Fruit fly (Drosophila melanogaster) whole organism, embryonic: ENCODE measurements around the gene CG13248.
A peak's percentile ranks its signal among the peaks of the same experiment; 100 is the strongest.

Source experiments
- Abd-B ChIP-seq: fragments of 200-800 bp; sonication (Bioruptor generic); optimal IDR thresholded peaks from 2 replicates; lab custom pipeline; 2018; ENCODE audit warnings: missing biosample characterization, mild to moderate bottlenecking, missing genetic modification characterization, moderate library complexity
- Asciz ChIP-seq: fragments of 200-800 bp; sonication (Bioruptor generic); optimal IDR thresholded peaks from 2 replicates; lab custom pipeline; 2017; ENCODE audit warnings: missing biosample characterization, mild to moderate bottlenecking, missing genetic modification characterization, missing genetic modification reagents
- Atf6 ChIP-seq: fragments of 200-800 bp; sonication (Bioruptor generic); IDR thresholded peaks from 2 replicates; pipeline ENCODE4 v1.3.6; 2022; ENCODE audit warnings: missing biosample characterization, missing genetic modification characterization
- Bteb2 ChIP-seq: fragments of 200-800 bp; sonication (Bioruptor generic); optimal IDR thresholded peaks from 2 replicates; lab custom pipeline; 2016; ENCODE audit warnings: missing biosample characterization, missing genetic modification characterization
- CG11085 ChIP-seq: fragments of 200-800 bp; sonication (Bioruptor generic); IDR thresholded peaks from 2 replicates; pipeline ENCODE4 v1.3.6; 2022; ENCODE audit warnings: missing biosample characterization, missing genetic modification characterization
- CG11456 ChIP-seq: fragments of 200-800 bp; sonication (Bioruptor generic); IDR thresholded peaks from 3 replicates; pipeline ENCODE4 v1.3.6; 2022; ENCODE audit warnings: missing biosample characterization, missing genetic modification characterization
- CG11695 ChIP-seq: fragments of 200-800 bp; sonication (Bioruptor generic); IDR thresholded peaks from 3 replicates; pipeline ENCODE4 v1.3.6; 2022; ENCODE audit warnings: missing biosample characterization, missing genetic modification characterization
- CG12219 ChIP-seq: fragments of 200-800 bp; sonication (Bioruptor generic); optimal IDR thresholded peaks from 3 replicates; lab custom pipeline; 2018; ENCODE audit warnings: missing biosample characterization, mild to moderate bottlenecking, missing genetic modification characterization
- CG1233 ChIP-seq: fragments of 200-800 bp; sonication (Bioruptor generic); optimal IDR thresholded peaks from 4 replicates; lab custom pipeline; 2018; ENCODE audit warnings: missing biosample characterization, mild to moderate bottlenecking, missing genetic modification characterization
- CG14860 ChIP-seq: fragments of 200-800 bp; sonication (Bioruptor generic); IDR thresholded peaks from 3 replicates; pipeline ENCODE4 v1.3.6; 2022; ENCODE audit warnings: missing biosample characterization, missing genetic modification characterization; ENCODE audit not compliant: partially characterized antibody
- CG15269 ChIP-seq: fragments of 200-800 bp; sonication (Bioruptor generic); optimal IDR thresholded peaks from 2 replicates; lab custom pipeline; 2018; ENCODE audit warnings: missing biosample characterization, mild to moderate bottlenecking, missing genetic modification characterization, moderate library complexity
- CG15601 ChIP-seq: fragments of 200-800 bp; sonication (Bioruptor generic); optimal IDR thresholded peaks from 3 replicates; lab custom pipeline; 2019; ENCODE audit warnings: missing biosample characterization, mild to moderate bottlenecking, missing genetic modification characterization, moderate library complexity
- CG17568 ChIP-seq: fragments of 200-800 bp; sonication (Bioruptor generic); optimal IDR thresholded peaks from 2 replicates; lab custom pipeline; 2018; ENCODE audit warnings: missing biosample characterization, mild to moderate bottlenecking, missing genetic modification characterization, moderate library complexity
- CG17912 ChIP-seq: fragments of 200-800 bp; sonication (Bioruptor generic); optimal IDR thresholded peaks from 2 replicates; lab custom pipeline; 2018; ENCODE audit warnings: missing biosample characterization, mild to moderate bottlenecking, missing genetic modification characterization
- CG1792 ChIP-seq: fragments of 200-800 bp; sonication (Bioruptor generic); optimal IDR thresholded peaks from 2 replicates; lab custom pipeline; 2016; ENCODE audit warnings: missing biosample characterization, missing genetic modification characterization
- CG2199 ChIP-seq: fragments of 200-800 bp; sonication (Bioruptor generic); IDR thresholded peaks from 3 replicates; pipeline ENCODE4 v1.3.6; 2022; ENCODE audit warnings: missing biosample characterization, missing genetic modification characterization
- CG2678 ChIP-seq: fragments of 200-800 bp; sonication (Bioruptor generic); optimal IDR thresholded peaks from 3 replicates; lab custom pipeline; 2019; ENCODE audit warnings: missing biosample characterization, mild to moderate bottlenecking, missing genetic modification characterization, moderate library complexity
- CG2712 ChIP-seq: fragments of 200-800 bp; optimal IDR thresholded peaks from 3 replicates; lab custom pipeline; 2019; ENCODE audit warnings: missing biosample characterization, mild to moderate bottlenecking, missing genetic modification characterization, moderate library complexity
- CG33557 ChIP-seq: fragments of 200-800 bp; sonication (Bioruptor generic); optimal IDR thresholded peaks from 2 replicates; lab custom pipeline; 2019; ENCODE audit warnings: missing biosample characterization, mild to moderate bottlenecking, missing genetic modification characterization, moderate library complexity
- CG4328 ChIP-seq: fragments of 200-800 bp; sonication (Bioruptor generic); optimal IDR thresholded peaks from 3 replicates; lab custom pipeline; 2017; ENCODE audit warnings: missing biosample characterization, missing genetic modification reagents, missing genetic modification characterization
- CG6813 ChIP-seq: fragments of 200-800 bp; sonication (Bioruptor generic); optimal IDR thresholded peaks from 2 replicates; lab custom pipeline; 2017; ENCODE audit warnings: missing biosample characterization, missing genetic modification characterization, mild to moderate bottlenecking, moderate library complexity, missing genetic modification reagents
- CG6854 ChIP-seq: fragments of 200-800 bp; sonication (Bioruptor generic); optimal IDR thresholded peaks from 3 replicates; lab custom pipeline; 2017; ENCODE audit warnings: missing biosample characterization, mild to moderate bottlenecking, missing genetic modification characterization
- CG7745 ChIP-seq: fragments of 200-800 bp; sonication (Bioruptor generic); optimal IDR thresholded peaks from 2 replicates; lab custom pipeline; 2018; ENCODE audit warnings: missing biosample characterization, mild to moderate bottlenecking, missing genetic modification characterization, moderate library complexity
- CG8281 ChIP-seq: fragments of 200-800 bp; sonication (Bioruptor generic); optimal IDR thresholded peaks from 2 replicates; lab custom pipeline; 2018; ENCODE audit warnings: missing biosample characterization, mild to moderate bottlenecking, missing genetic modification characterization, moderate library complexity
- CG9215 ChIP-seq: fragments of 200-800 bp; sonication (Bioruptor generic); IDR thresholded peaks from 2 replicates; pipeline ENCODE4 v1.3.6; 2022; ENCODE audit warnings: missing biosample characterization, missing genetic modification characterization
- CoRest ChIP-seq: fragments of 200-800 bp; sonication (Bioruptor generic); optimal IDR thresholded peaks from 3 replicates; lab custom pipeline; 2018; ENCODE audit warnings: missing biosample characterization, mild to moderate bottlenecking, missing genetic modification characterization, moderate library complexity
- CrebB ChIP-seq: fragments of 200-800 bp; sonication (Bioruptor generic); optimal IDR thresholded peaks from 3 replicates; lab custom pipeline; 2018; ENCODE audit warnings: missing biosample characterization, mild to moderate bottlenecking, missing genetic modification characterization
- D19B ChIP-seq: fragments of 200-800 bp; sonication (Bioruptor generic); optimal IDR thresholded peaks from 2 replicates; lab custom pipeline; 2017; ENCODE audit warnings: missing biosample characterization, mild to moderate bottlenecking, missing genetic modification characterization
- Dek ChIP-seq: fragments of 200-800 bp; sonication (Bioruptor generic); optimal IDR thresholded peaks from 3 replicates; lab custom pipeline; 2019; ENCODE audit warnings: missing biosample characterization, mild to moderate bottlenecking, missing genetic modification characterization, moderate library complexity
- Ets65A ChIP-seq: fragments of 200-800 bp; sonication (Bioruptor generic); peaks from one replicate; lab custom pipeline; 2016; ENCODE audit warnings: missing biosample characterization, missing genetic modification characterization
- H2.0 ChIP-seq: fragments of 200-800 bp; sonication (Bioruptor generic); IDR thresholded peaks from 2 replicates; pipeline ENCODE4 v1.3.6; 2022; ENCODE audit warnings: missing biosample characterization, missing genetic modification characterization
- MTF-1 ChIP-seq: fragments of 200-800 bp; sonication (Bioruptor generic); optimal IDR thresholded peaks from 2 replicates; lab custom pipeline; 2018; ENCODE audit warnings: missing biosample characterization, mild to moderate bottlenecking, missing genetic modification characterization, borderline replicate concordance
- NFAT ChIP-seq: fragments of 200-800 bp; sonication (Bioruptor generic); IDR thresholded peaks from 2 replicates; pipeline ENCODE4 v1.3.6; 2022; ENCODE audit warnings: missing biosample characterization, missing genetic modification characterization
- Rx ChIP-seq: fragments of 200-800 bp; sonication (Bioruptor generic); IDR thresholded peaks from 2 replicates; pipeline ENCODE4 v1.3.6; 2022; ENCODE audit warnings: missing biosample characterization, missing genetic modification characterization
- Side ChIP-seq: fragments of 200-800 bp; sonication (Bioruptor generic); optimal IDR thresholded peaks from 2 replicates; lab custom pipeline; 2016; ENCODE audit warnings: missing biosample characterization, missing genetic modification characterization
- YL-1 ChIP-seq: fragments of 200-800 bp; sonication (Bioruptor generic); optimal IDR thresholded peaks from 3 replicates; lab custom pipeline; 2017; ENCODE audit warnings: missing biosample characterization, mild to moderate bottlenecking, missing genetic modification characterization
- abd-A ChIP-seq: fragments of 200-800 bp; sonication (Bioruptor generic); optimal IDR thresholded peaks from 3 replicates; lab custom pipeline; 2019; ENCODE audit warnings: missing biosample characterization, mild to moderate bottlenecking, missing genetic modification characterization, moderate library complexity
- croc ChIP-seq: fragments of 200-800 bp; sonication (Bioruptor generic); conservative IDR thresholded peaks from 3 replicates; pipeline ENCODE4 v1.3.6; 2022; ENCODE audit warnings: missing biosample characterization, missing genetic modification characterization
- dm ChIP-seq: fragments of 200-800 bp; sonication (Bioruptor generic); optimal IDR thresholded peaks from 3 replicates; lab custom pipeline; 2016; ENCODE audit warnings: missing biosample characterization, missing genetic modification characterization
- h ChIP-seq: fragments of >200 bp; optimal IDR thresholded peaks from 2 replicates; lab custom pipeline; 2017
- hkb ChIP-seq, 2 experiments: fragments of 200-800 bp in 1 of 2; fragments of >200 bp in 1 of 2; sonication (Bioruptor generic) in 1 of 2; IDR thresholded peaks in 1 of 2; optimal IDR thresholded peaks in 1 of 2; 2 replicates each; pipeline versions ENCODE4 v1.3.6 to Lab custom; 2017 to 2022; ENCODE audit warnings: missing biosample characterization in 1 of 2, missing genetic modification characterization in 1 of 2
- ind ChIP-seq: fragments of 200-800 bp; sonication (Bioruptor generic); optimal IDR thresholded peaks from 3 replicates; lab custom pipeline; 2016; ENCODE audit warnings: missing biosample characterization, missing genetic modification characterization
- jing ChIP-seq: fragments of 200-800 bp; sonication (Bioruptor generic); optimal IDR thresholded peaks from 2 replicates; lab custom pipeline; 2018; ENCODE audit warnings: missing biosample characterization, mild to moderate bottlenecking, missing genetic modification characterization
- kay ChIP-seq: fragments of 200-800 bp; sonication (Bioruptor generic); optimal IDR thresholded peaks from 2 replicates; lab custom pipeline; 2016; ENCODE audit warnings: missing biosample characterization, missing genetic modification characterization
- lbe ChIP-seq: fragments of 200-800 bp; sonication (Bioruptor generic); optimal IDR thresholded peaks from 2 replicates; lab custom pipeline; 2016; ENCODE audit warnings: missing biosample characterization, mild to moderate bottlenecking, missing genetic modification characterization
- nmo ChIP-seq: fragments of 200-800 bp; sonication (Bioruptor generic); optimal IDR thresholded peaks from 2 replicates; lab custom pipeline; 2018; ENCODE audit warnings: missing biosample characterization, mild to moderate bottlenecking, missing genetic modification characterization, moderate library complexity
- ranshi ChIP-seq: fragments of 200-800 bp; sonication (Bioruptor generic); IDR thresholded peaks from 2 replicates; pipeline ENCODE4 v1.3.6; 2022; ENCODE audit warnings: missing biosample characterization, missing genetic modification characterization
- sens-2 ChIP-seq: fragments of 200-800 bp; sonication (Bioruptor generic); IDR thresholded peaks from 2 replicates; pipeline ENCODE4 v1.3.6; 2022; ENCODE audit warnings: missing biosample characterization, missing genetic modification characterization
- tx ChIP-seq: fragments of 200-800 bp; sonication (Bioruptor generic); optimal IDR thresholded peaks from 2 replicates; lab custom pipeline; 2016; ENCODE audit warnings: missing biosample characterization, missing genetic modification characterization
- wek ChIP-seq: fragments of 200-800 bp; sonication (Bioruptor generic); optimal IDR thresholded peaks from 3 replicates; lab custom pipeline; 2018; ENCODE audit warnings: missing biosample characterization, mild to moderate bottlenecking, missing genetic modification characterization, moderate library complexity
- wor ChIP-seq: fragments of 200-800 bp; sonication (Bioruptor generic); IDR thresholded peaks from 2 replicates; pipeline ENCODE4 v1.3.6; 2022; ENCODE audit warnings: missing biosample characterization, missing genetic modification characterization

The CG13248 gene

DNA sequence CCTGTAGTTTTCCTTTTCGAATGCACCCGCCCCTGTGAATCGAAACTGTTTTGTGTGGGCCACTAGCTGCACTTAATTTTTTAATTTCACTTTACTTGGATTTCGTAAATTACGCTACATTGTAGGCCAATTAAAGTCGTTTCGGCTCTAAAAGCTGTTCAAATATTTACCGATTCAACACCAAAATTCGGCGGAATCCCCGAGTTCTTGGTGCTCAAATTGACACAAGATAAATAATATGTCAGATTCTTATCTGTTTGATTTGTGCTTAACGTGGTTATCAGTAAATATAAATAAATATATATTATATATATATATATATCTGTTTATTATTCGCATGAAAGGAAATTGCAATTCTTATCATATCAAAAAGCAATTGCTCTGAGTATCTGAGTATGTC lies 37.6 kb upstream of the CG13248 start (continued):
- no peak for TF ChIP-seq jing
- no peak for TF ChIP-seq nmo (GFP tag; lab: Kevin White, UChicago)
- peak; percentile 9 for TF ChIP-seq D19B
- TF ChIP-seq CG9215 (GFP tag; lab: Robert Waterston, UW), result no peak
- no peak for TF ChIP-seq CG11085 (GFP tag; lab: Robert Waterston, UW)
- peak; percentile 66 for TF ChIP-seq CG1233 (GFP tag; lab: Kevin White, UChicago)
- TF ChIP-seq CG15269 (tag; lab: Kevin White, UChicago), result peak; percentile 24
- peak; percentile 83 for TF ChIP-seq CG6813
- no peak for TF ChIP-seq CG8281 (tag; lab: Kevin White, UChicago)
- peak; percentile 55 for TF ChIP-seq CG33557 (GFP tag; lab: Kevin White, UChicago)
- peak; percentile 6 for TF ChIP-seq CG4328 (GFP tag; lab: Kevin White, UChicago)
- no peak for TF ChIP-seq Abd-B (GFP tag; lab: Kevin White, UChicago)
- TF ChIP-seq dm (GFP tag; lab: Kevin White, UChicago), result no peak
- TF ChIP-seq CG2712 (tag; lab: Kevin White, UChicago), result peak; percentile 6
- TF ChIP-seq CoRest (tag; lab: Kevin White, UChicago), result peak; percentile 20
- no peak for TF ChIP-seq sens-2 (GFP tag; lab: Robert Waterston, UW)
- TF ChIP-seq lbe (GFP tag; lab: Kevin White, UChicago), result peak; percentile 61
- peak; percentile 51 for TF ChIP-seq wek
- TF ChIP-seq ranshi, result no peak
- no peak for TF ChIP-seq CG2199
- TF ChIP-seq tx (GFP tag; lab: Kevin White, UChicago), result no peak
- no peak for TF ChIP-seq croc (GFP tag; lab: Robert Waterston, UW)
- peak; percentile 37 for TF ChIP-seq CG15601 (tag; lab: Kevin White, UChicago)
- TF ChIP-seq Atf6, result no peak
- no peak for TF ChIP-seq CG1792 (GFP tag; lab: Kevin White, UChicago)
- 0 out of 3 replicates have a peak, but pooled peaks have one; percentile 30 for TF ChIP-seq CG11695 (GFP tag; lab: Robert Waterston, UW)
- no peak for TF ChIP-seq hkb (optimal IDR thresholded peaks at IDR 0.05; lab: Kevin White, UChicago)
- 0 out of 2 replicates have a peak, but pooled peaks have one; percentile 49 for TF ChIP-seq hkb (GFP tag; IDR thresholded peaks at IDR 0.05; lab: Robert Waterston, UW)
- peak; percentile 66 for TF ChIP-seq CG2678 (tag; lab: Kevin White, UChicago)
- TF ChIP-seq Asciz (GFP tag; lab: Kevin White, UChicago), result peak; percentile 47
- TF ChIP-seq kay, result no peak
- no peak for TF ChIP-seq ind (GFP tag; lab: Kevin White, UChicago)
- peak; percentile 80 for TF ChIP-seq MTF-1 (GFP tag; lab: Kevin White, UChicago)
- no peak for TF ChIP-seq abd-A (tag; lab: Kevin White, UChicago)
- no peak for TF ChIP-seq h
- no peak for TF ChIP-seq H2.0
- TF ChIP-seq CG12219 (GFP tag; lab: Kevin White, UChicago), result peak; percentile 29
- TF ChIP-seq Dek (tag; lab: Kevin White, UChicago), result peak; percentile 30
- TF ChIP-seq CrebB (tag; lab: Kevin White, UChicago), result peak; percentile 59
- TF ChIP-seq CG17912, result peak; percentile 21
- TF ChIP-seq YL-1 (GFP tag; lab: Kevin White, UChicago), result no peak
- TF ChIP-seq NFAT (GFP tag; lab: Robert Waterston, UW), result no peak
- TF ChIP-seq Rx (GFP tag; lab: Robert Waterston, UW), result no peak
- no peak for TF ChIP-seq CG11456 (GFP tag; lab: Robert Waterston, UW)
- TF ChIP-seq wor (GFP tag; lab: Robert Waterston, UW), result no peak
- peak; percentile 83 for TF ChIP-seq CG7745
- peak; percentile 74 for TF ChIP-seq CG6854 (GFP tag; lab: Kevin White, UChicago)
- TF ChIP-seq CG14860 (GFP tag; lab: Robert Waterston, UW), result no peak
- no peak for TF ChIP-seq Ets65A (GFP tag; lab: Kevin White, UChicago)
- peak; percentile 68 for TF ChIP-seq CG17568 (GFP tag; lab: Kevin White, UChicago)
- no peak for TF ChIP-seq Side
- no peak for TF ChIP-seq Bteb2 (GFP tag; lab: Kevin White, UChicago)
